Worm (Caenorhabditis elegans) whole organism, L1 larva: ENCODE data around the gene metl-5.

Experiments
- C16A3.4 ChIP-seq: fragments of 150-350 bp; optimal IDR thresholded peaks from 2 replicates; lab custom pipeline; 2014; ENCODE audit warnings: missing biosample characterization, missing genetic modification characterization
- alr-1 ChIP-seq: fragments of 200-800 bp; sonication (Bioruptor generic); optimal IDR thresholded peaks from 2 replicates; lab custom pipeline; 2018; ENCODE audit warnings: borderline replicate concordance, mild to moderate bottlenecking, missing genetic modification characterization, missing compliant biosample characterization
- aly-2 ChIP-seq: fragments of 150-350 bp; optimal IDR thresholded peaks from 2 replicates; lab custom pipeline; 2014; ENCODE audit warnings: missing biosample characterization, missing genetic modification characterization
- dpl-1 ChIP-seq, 3 experiments: fragments of 150-350 bp in 2 of 3; sonication (generic microtip) in 1 of 3; optimal IDR thresholded peaks; 2 replicates each; lab custom pipeline; 2014 to 2017; ENCODE audit warnings: missing biosample characterization in 3 of 3, missing genetic modification characterization in 3 of 3, missing genetic modification reagents in 3 of 3
- egl-27 ChIP-seq, 2 experiments: fragments of 150-350 bp in 1 of 2; sonication (generic microtip); optimal IDR thresholded peaks; 3 replicates each; lab custom pipeline; 2017 to 2018; ENCODE audit warnings: missing biosample characterization in 2 of 2, missing genetic modification characterization in 2 of 2, missing genetic modification reagents in 2 of 2
- hpl-2 ChIP-seq: fragments of 150-350 bp; optimal IDR thresholded peaks from 2 replicates; lab custom pipeline; 2014; ENCODE audit warnings: missing biosample characterization, missing genetic modification reagents, missing genetic modification characterization
- lin-35 ChIP-seq, 2 experiments: fragments of 150-350 bp; optimal IDR thresholded peaks; 2 replicates each; lab custom pipeline; 2014; ENCODE audit warnings: missing biosample characterization in 2 of 2, missing genetic modification characterization in 2 of 2, missing genetic modification reagents in 2 of 2
- nhr-19 ChIP-seq: fragments of 200-800 bp; sonication (Bioruptor generic); conservative IDR thresholded peaks from 2 replicates; pipeline ENCODE4 v1.3.6; 2022; ENCODE audit warnings: missing genetic modification characterization, missing compliant biosample characterization
- pqm-1 ChIP-seq: sonication (generic microtip); optimal IDR thresholded peaks from 3 replicates; lab custom pipeline; 2017; ENCODE audit warnings: missing biosample characterization, missing genetic modification characterization
- snpc-4 ChIP-seq: fragments of 150-350 bp; optimal IDR thresholded peaks from 2 replicates; lab custom pipeline; 2014; ENCODE audit warnings: missing biosample characterization, missing genetic modification characterization
- sup-37 ChIP-seq: fragments of 200-800 bp; sonication (Bioruptor generic); optimal IDR thresholded peaks from 2 replicates; lab custom pipeline; 2018; ENCODE audit warnings: mild to moderate bottlenecking, missing genetic modification characterization, missing compliant biosample characterization
- unc-130 ChIP-seq: fragments of 150-350 bp; optimal IDR thresholded peaks from 2 replicates; lab custom pipeline; 2017; ENCODE audit warnings: missing biosample characterization, missing genetic modification characterization, inconsistent platforms

DNA sequence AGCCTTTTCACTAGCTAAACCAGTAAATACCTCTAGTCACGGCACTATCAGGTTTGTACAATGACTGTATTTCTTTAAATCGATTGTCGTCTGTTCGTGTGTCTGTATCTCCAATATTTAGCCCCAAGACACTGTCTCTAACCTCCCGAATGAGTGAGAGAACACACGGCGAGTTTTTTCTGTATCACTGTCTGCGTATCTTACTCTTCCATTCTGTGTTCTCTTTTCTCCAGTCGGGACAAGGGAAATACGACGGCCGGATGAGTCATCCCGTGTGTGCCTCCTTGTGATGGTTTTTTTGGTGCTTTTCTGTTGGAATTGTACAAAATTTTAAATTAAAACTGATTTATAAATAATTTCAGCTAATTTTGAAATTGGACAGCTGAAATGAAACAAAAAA is 6.8 kb upstream of the metl-5 start:
- TF ChIP-seq sup-37 = no peak
- peak; percentile 58 for TF ChIP-seq snpc-4 (tag; lab: Kevin White, UChicago)
- peak; percentile 42; the same call in 1 of the 2 replicates for TF ChIP-seq nhr-19
- peak; percentile 52 to 67 (median 61) for TF ChIP-seq dpl-1 (GFP tag; optimal IDR thresholded peaks at IDR 0.05; lab: Kevin White, UChicago)
- peak; percentile 62 for TF ChIP-seq C16A3.4 (tag; lab: Kevin White, UChicago)
- TF ChIP-seq pqm-1 (tag; lab: Kevin White, UChicago) = no peak
- no peak for TF ChIP-seq hpl-2 (GFP tag; lab: Kevin White, UChicago)
- no peak for TF ChIP-seq egl-27 (tag; optimal IDR thresholded peaks at IDR 0.05; lab: Kevin White, UChicago)
- peak; percentile 53 to 79 for TF ChIP-seq lin-35 (GFP tag; optimal IDR thresholded peaks at IDR 0.05; lab: Kevin White, UChicago)
- peak; percentile 8 for TF ChIP-seq aly-2 (tag; lab: Kevin White, UChicago)
- TF ChIP-seq alr-1 (tag; lab: Kevin White, UChicago) = no peak
- no peak for TF ChIP-seq unc-130
